Worm (Caenorhabditis elegans): ENCODE data around the gene K03H9.3.
A peak's percentile ranks its signal among the peaks of the same experiment; 100 is the strongest.

The K03H9.3 gene

DNA sequence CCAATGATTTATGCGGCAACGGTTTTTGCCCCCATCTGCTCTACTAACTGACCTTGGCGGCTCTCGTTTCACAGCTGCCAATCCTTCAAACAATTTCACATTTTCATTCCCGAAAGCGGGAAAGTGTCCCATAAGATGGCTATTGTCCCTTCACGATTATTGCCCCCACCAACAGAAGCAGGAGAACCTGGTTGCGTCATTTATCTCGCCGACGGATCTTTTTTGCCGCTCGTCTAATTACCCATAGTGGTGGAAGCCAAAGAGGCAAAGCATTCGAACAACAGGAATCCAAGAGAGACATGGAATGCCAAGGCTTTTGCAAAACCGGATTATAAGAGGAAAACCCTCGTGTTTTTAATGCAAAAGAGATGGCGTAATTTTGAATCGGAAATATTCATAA lies 13.8 kb upstream of the K03H9.3 start:
- TF ChIP-seq sma-3 (GFP tag; optimal IDR thresholded peaks at IDR 0.05): no peak

DNA sequence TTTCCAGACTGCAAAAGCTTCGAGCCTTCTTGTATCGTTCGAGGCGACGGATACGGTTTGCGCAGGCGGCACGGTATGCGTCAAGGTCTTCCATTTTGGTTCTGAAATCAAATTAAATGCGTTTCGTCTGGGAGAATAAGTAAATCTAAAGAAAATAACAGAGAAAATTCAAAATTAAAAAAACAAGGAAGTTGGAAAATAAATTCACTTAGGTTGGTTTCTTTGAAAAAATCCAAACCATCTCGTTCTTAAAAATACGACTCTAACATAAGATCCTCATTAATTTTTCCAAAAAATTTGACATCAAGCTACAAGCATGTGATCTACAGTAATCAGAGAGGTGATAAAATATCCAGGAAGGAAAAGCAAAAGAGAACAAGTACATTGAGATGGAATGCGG lies 12.7 kb upstream of the K03H9.3 start, which contains the start of gene T25D10.4:
TSS of gene T25D10.4 (minus strand) at position 101 of the 400 bp plus-strand sequence.
- TF ChIP-seq unc-62 (GFP tag; optimal IDR thresholded peaks at IDR 0.05): no peak
- no peak for TF ChIP-seq nhr-10 (tag; optimal IDR thresholded peaks at IDR 0.05)

DNA sequence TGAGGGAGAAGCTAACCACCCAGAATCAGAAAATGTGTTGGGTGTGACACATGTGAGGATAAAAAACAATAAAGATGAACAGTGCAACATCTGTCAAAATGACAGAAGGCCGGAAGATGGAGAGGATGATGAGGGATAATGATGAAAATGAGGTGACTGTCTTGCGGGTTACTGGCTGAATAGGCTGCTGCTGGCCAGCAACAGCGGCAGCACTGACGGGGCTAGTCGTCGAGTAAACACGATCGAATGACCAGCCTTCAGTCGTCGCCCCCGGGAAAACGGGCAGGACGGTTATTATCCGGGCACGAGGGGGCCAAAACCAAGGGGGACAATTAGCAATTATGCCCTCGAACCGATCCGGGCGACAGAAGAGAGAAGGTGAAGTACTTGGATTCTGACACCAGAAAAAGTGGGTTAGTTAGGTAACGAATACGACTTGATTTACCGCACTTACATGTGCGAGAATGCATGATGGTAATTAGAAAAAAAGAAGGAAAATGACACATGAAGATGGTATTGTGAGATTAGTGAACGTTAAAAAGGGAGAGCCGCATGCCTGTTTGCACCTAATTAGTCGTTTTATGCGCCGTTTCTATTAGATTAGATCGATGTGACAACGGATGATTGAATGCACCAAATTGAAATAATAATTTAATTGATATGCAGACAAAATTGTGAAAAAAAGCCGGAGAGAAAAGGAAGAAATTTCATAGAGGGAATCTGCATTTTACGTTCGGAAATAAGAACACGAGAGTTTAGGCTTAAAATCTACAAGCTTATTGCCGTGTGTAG lies 11.1 kb upstream of the K03H9.3 start:
- no peak for TF ChIP-seq fos-1 (tag; optimal IDR thresholded peaks at IDR 0.05)
- TF ChIP-seq ceh-16 (tag; optimal IDR thresholded peaks at IDR 0.05): peak; percentile 26

ce11 chrII:6413788-6414187 lies 9.1 kb upstream of the K03H9.3 start:
- TF ChIP-seq lin-39 (tag; optimal IDR thresholded peaks at IDR 0.05): no peak
- peak; percentile 64 for TF ChIP-seq fos-1 (tag; optimal IDR thresholded peaks at IDR 0.05)
- TF ChIP-seq mdl-1 (tag; optimal IDR thresholded peaks at IDR 0.05): no peak
- TF ChIP-seq crh-2 (tag; optimal IDR thresholded peaks at IDR 0.05): peak; percentile 20
- no peak for TF ChIP-seq zag-1 (tag; optimal IDR thresholded peaks at IDR 0.05)
- peak; percentile 15 for TF ChIP-seq gmeb-1 (tag; optimal IDR thresholded peaks at IDR 0.05)
- TF ChIP-seq F13H6.1 (tag; optimal IDR thresholded peaks at IDR 0.05): peak; percentile 40
- no peak for TF ChIP-seq unc-55 (GFP tag; optimal IDR thresholded peaks at IDR 0.05)
- TF ChIP-seq sma-9 (GFP tag; optimal IDR thresholded peaks at IDR 0.05): peak; percentile 49
- no peak for TF ChIP-seq sma-9 (tag; optimal IDR thresholded peaks at IDR 0.05)

DNA sequence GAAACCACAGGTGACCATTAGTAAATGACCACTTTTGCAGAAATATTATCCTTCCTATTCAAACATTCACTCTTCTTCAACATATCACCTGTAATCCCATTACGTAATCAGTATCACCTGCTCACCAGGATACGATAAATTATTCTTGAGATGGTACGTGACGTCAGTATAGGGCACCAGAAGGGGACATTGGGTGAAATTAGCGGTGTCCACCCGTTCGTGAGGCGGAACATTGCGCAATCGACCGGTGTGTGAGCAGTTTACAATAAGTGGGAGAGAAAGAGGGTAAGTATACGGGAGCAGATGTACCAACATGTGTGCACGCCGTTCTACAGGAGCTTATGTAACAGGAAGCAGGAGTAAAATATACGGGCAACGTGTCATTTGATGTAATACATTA lies 4.9 kb upstream of the K03H9.3 start:
- TF ChIP-seq ztf-4 (tag; optimal IDR thresholded peaks at IDR 0.05) (no peak), peb-1 (tag; optimal IDR thresholded peaks at IDR 0.05) (no peak), sma-9 (GFP tag; optimal IDR thresholded peaks at IDR 0.05) (no peak), sma-9 (tag; optimal IDR thresholded peaks at IDR 0.05) (no peak), alr-1 (tag; optimal IDR thresholded peaks at IDR 0.05) (no peak), nhr-77 (tag; optimal IDR thresholded peaks at IDR 0.05) (no peak), mdl-1 (tag; optimal IDR thresholded peaks at IDR 0.05) (no peak), nhr-11 (tag; optimal IDR thresholded peaks at IDR 0.05) (no peak), lin-13 (GFP tag; optimal IDR thresholded peaks at IDR 0.05) (no peak), ztf-11 (tag; optimal IDR thresholded peaks at IDR 0.05) (no peak), nhr-129 (tag; optimal IDR thresholded peaks at IDR 0.05) (no peak), aly-2 (tag; optimal IDR thresholded peaks at IDR 0.05) (no peak), nhr-6 (tag; optimal IDR thresholded peaks at IDR 0.05) (no peak), zag-1 (tag; optimal IDR thresholded peaks at IDR 0.05) (no peak), unc-55 (GFP tag; optimal IDR thresholded peaks at IDR 0.05) (no peak), skn-1 (tag; optimal IDR thresholded peaks at IDR 0.05) (no peak)

ce11 chrII:6419163-6419562 lies 3.7 kb upstream of the K03H9.3 start:
- TF ChIP-seq ztf-1 (GFP tag; conservative IDR thresholded peaks at IDR 0.05) (no peak), unc-55 (GFP tag; optimal IDR thresholded peaks at IDR 0.05) (no peak), mdl-1 (tag; optimal IDR thresholded peaks at IDR 0.05) (no peak), aly-2 (tag; optimal IDR thresholded peaks at IDR 0.05) (no peak), elt-1 (tag; optimal IDR thresholded peaks at IDR 0.05) (no peak), mbf-1 (tag; optimal IDR thresholded peaks at IDR 0.05) (no peak), crh-2 (tag; optimal IDR thresholded peaks at IDR 0.05) (no peak), blmp-1 (tag; optimal IDR thresholded peaks at IDR 0.05; ENCODE audit: insufficient read depth) (peak; percentile 1), peb-1 (tag; optimal IDR thresholded peaks at IDR 0.05) (no peak), ceh-16 (tag; optimal IDR thresholded peaks at IDR 0.05) (peak; percentile 80), nhr-77 (tag; optimal IDR thresholded peaks at IDR 0.05) (no peak), lin-11 (tag; optimal IDR thresholded peaks at IDR 0.05) (no peak), ZK546.5 (tag; optimal IDR thresholded peaks at IDR 0.05) (no peak), C34F6.9 (tag; optimal IDR thresholded peaks at IDR 0.05) (no peak), zag-1 (tag; optimal IDR thresholded peaks at IDR 0.05) (no peak), nhr-25 (tag; optimal IDR thresholded peaks at IDR 0.05) (peak; percentile 33), F13H6.1 (tag; optimal IDR thresholded peaks at IDR 0.05) (no peak)

Measured in whole organism, L2 larva.